Worm (Caenorhabditis elegans) whole organism, L2 larva: ENCODE results near the gene mrpl-49.

ENCODE experiments used
- ZK546.5 ChIP-seq: sonication (generic microtip); optimal IDR thresholded peaks from 2 replicates; lab custom pipeline; 2017; ENCODE audit warnings: missing biosample characterization, missing genetic modification characterization
- nhr-23 ChIP-seq: fragments of 150-350 bp; optimal IDR thresholded peaks from 2 replicates; lab custom pipeline; 2014; ENCODE audit warnings: missing biosample characterization, missing genetic modification reagents, missing genetic modification characterization

- TF ChIP-seq ZK546.5 (tag; lab: Kevin White, UChicago) (no peak), nhr-23 (tag; lab: Kevin White, UChicago) (no peak)
Observed at ce11 chrV:12747431-12747830, 19.0 kb downstream of the mrpl-49 start, which contains the start of gene C15C8.4.
